Fruit fly (Drosophila melanogaster): Measurements from ENCODE around the gene IPIP.

IPIP gene

DNA sequence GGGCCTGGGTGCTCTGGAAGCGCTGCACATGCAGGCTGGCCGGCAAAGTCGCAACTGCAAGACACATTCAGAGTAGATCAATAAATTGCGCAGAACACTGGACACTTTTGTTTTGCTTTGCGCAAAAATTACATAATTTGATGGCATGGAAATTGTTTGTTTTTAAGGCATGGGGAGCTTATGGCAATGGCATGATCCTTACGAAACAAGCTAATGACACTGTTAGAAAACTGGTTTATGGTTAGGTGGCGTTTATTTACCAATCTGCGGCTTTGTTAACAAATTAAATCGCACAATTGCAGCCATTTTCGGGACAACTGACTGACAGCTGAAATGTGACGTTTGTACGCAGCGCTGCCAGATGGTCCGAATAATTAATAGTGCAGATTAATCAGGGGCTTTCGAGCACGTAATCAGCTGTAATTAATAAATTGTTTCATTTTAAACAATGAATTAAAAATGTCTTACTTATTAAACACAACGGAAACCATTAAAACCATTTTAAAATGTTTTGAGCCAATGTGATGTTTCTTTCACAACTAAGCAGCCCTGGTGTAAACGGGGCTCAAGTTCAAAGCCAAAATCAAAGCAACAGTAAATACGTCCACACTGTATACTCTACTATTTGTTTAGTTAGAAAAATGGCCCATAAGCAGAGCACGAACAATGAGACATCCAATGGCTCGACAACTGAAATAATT, 14.7 kb downstream of the IPIP start, which contains the start of the genes ND-51 and CG13994 (continued):
- TF ChIP-seq Med (GFP tag) (peak; percentile 98), CG4424 (GFP tag; optimal IDR thresholded peaks at IDR 0.05) (peak; percentile 71), CG7372 (GFP tag; IDR thresholded peaks at IDR 0.05) (peak; percentile 83), Awh (GFP tag; IDR thresholded peaks at IDR 0.05) (peak; percentile 69), Lim3 (GFP tag; IDR thresholded peaks at IDR 0.05) (no peak), gem (tag; optimal IDR thresholded peaks at IDR 0.05) (peak; percentile 85), CG1792 (GFP tag; optimal IDR thresholded peaks at IDR 0.05) (peak; percentile 78), dysf (GFP tag; IDR thresholded peaks at IDR 0.05) (peak; percentile 84), zen2 (GFP tag; IDR thresholded peaks at IDR 0.05; ENCODE audit: partially characterized antibody) (no peak), CG6175 (GFP tag; IDR thresholded peaks at IDR 0.05) (peak; percentile 45; the same call in 1 of the 3 replicates), CG15011 (GFP tag; optimal IDR thresholded peaks at IDR 0.05) (no peak), shn (GFP tag; optimal IDR thresholded peaks at IDR 0.05) (peak; percentile 76), fd96Cb (tag; optimal IDR thresholded peaks at IDR 0.05) (peak; percentile 79), CG9876 (GFP tag; optimal IDR thresholded peaks at IDR 0.05) (peak; percentile 36), Sry-δ (GFP tag; optimal IDR thresholded peaks at IDR 0.05) (peak; percentile 71), mld (GFP tag; IDR thresholded peaks at IDR 0.05; ENCODE audit: partially characterized antibody) (no peak), bcd (GFP tag; optimal IDR thresholded peaks at IDR 0.05) (peak; percentile 86), ATbp (GFP tag; optimal IDR thresholded peaks at IDR 0.05) (no peak), unpg (GFP tag; optimal IDR thresholded peaks at IDR 0.05) (peak; percentile 85), Mes4 (GFP tag; optimal IDR thresholded peaks at IDR 0.05) (peak; percentile 80), CG2202 (tag; optimal IDR thresholded peaks at IDR 0.05) (peak; percentile 61), Trl (optimal IDR thresholded peaks at IDR 0.05) (no peak), Trl (GFP tag; optimal IDR thresholded peaks at IDR 0.05) (peak; percentile 89), CG9609 (GFP tag; optimal IDR thresholded peaks at IDR 0.05) (peak; percentile 82), amos (GFP tag; IDR thresholded peaks at IDR 0.05; ENCODE audit: partially characterized antibody) (no peak), stwl (tag; optimal IDR thresholded peaks at IDR 0.05) (peak; percentile 94), ftz-f1 (GFP tag; optimal IDR thresholded peaks at IDR 0.05) (peak; percentile 35), CG10654 (GFP tag; optimal IDR thresholded peaks at IDR 0.05) (peak; percentile 86), sens (GFP tag) (peak; percentile 99), jing (GFP tag; optimal IDR thresholded peaks at IDR 0.05) (no peak), Doc3 (GFP tag; IDR thresholded peaks at IDR 0.05; ENCODE audit: partially characterized antibody) (no peak), zf30C (GFP tag; optimal IDR thresholded peaks at IDR 0.05) (no peak), NfI (GFP tag; optimal IDR thresholded peaks at IDR 0.05) (peak; percentile 87), fd102C (GFP tag; optimal IDR thresholded peaks at IDR 0.05) (no peak), Hr3 (GFP tag; optimal IDR thresholded peaks at IDR 0.05) (peak; percentile 78), Pdp1 (GFP tag; optimal IDR thresholded peaks at IDR 0.05) (peak; percentile 90 to 94), Six4 (GFP tag; optimal IDR thresholded peaks at IDR 0.05) (peak; percentile 78), CG17359 (tag; optimal IDR thresholded peaks at IDR 0.05) (peak; percentile 82), CG10979 (tag; optimal IDR thresholded peaks at IDR 0.05) (peak; percentile 76), CG18011 (GFP tag; optimal IDR thresholded peaks at IDR 0.05) (peak; percentile 63), p53 (GFP tag; optimal IDR thresholded peaks at IDR 0.05) (peak; percentile 72), CG34422 (GFP tag; IDR thresholded peaks at IDR 0.05) (peak; percentile 86), CG4707 (GFP tag; optimal IDR thresholded peaks at IDR 0.05) (no peak), Oaz (GFP tag; IDR thresholded peaks at IDR 0.05) (peak; percentile 70), CG4360 (GFP tag; IDR thresholded peaks at IDR 0.05) (0 out of 2 replicates have a peak, but pooled peaks have one; percentile 45), CG6683 (GFP tag; optimal IDR thresholded peaks at IDR 0.05) (peak; percentile 44), cato (GFP tag; optimal IDR thresholded peaks at IDR 0.05; ENCODE audit: borderline replicate concordance) (peak; percentile 40), CG6813 (GFP tag; optimal IDR thresholded peaks at IDR 0.05) (peak; percentile 47), Gsc (GFP tag; IDR thresholded peaks at IDR 0.05) (peak; percentile 25; the same call in 1 of the 2 replicates)
